Fruit fly (Drosophila melanogaster): Measurements from ENCODE around the gene CG42467.

dm6 chr2L:3729635-3730034 is 28.5 kb downstream of the CG42467 start:
- no peak for TF ChIP-seq zen2 (GFP tag; IDR thresholded peaks at IDR 0.05; ENCODE audit: partially characterized antibody)
- no peak for TF ChIP-seq CG11504 (tag; optimal IDR thresholded peaks at IDR 0.05)
- TF ChIP-seq Spps (tag; optimal IDR thresholded peaks at IDR 0.05) = no peak
- no peak for TF ChIP-seq CG11093 (GFP tag; IDR thresholded peaks at IDR 0.05)
- TF ChIP-seq Sry-δ (GFP tag; optimal IDR thresholded peaks at IDR 0.05) = no peak
- TF ChIP-seq CG7839 (tag; optimal IDR thresholded peaks at IDR 0.05) = no peak
- TF ChIP-seq CG8924 (tag; optimal IDR thresholded peaks at IDR 0.05) = no peak
- no peak for TF ChIP-seq Scr (GFP tag; IDR thresholded peaks at IDR 0.05; ENCODE audit: partially characterized antibody)
- TF ChIP-seq ab (GFP tag; optimal IDR thresholded peaks at IDR 0.05) = no peak

Measured in whole organism, embryonic.